ENCODE assay signal across 5 fruit fly cellular contexts in the genomic region with DNA sequence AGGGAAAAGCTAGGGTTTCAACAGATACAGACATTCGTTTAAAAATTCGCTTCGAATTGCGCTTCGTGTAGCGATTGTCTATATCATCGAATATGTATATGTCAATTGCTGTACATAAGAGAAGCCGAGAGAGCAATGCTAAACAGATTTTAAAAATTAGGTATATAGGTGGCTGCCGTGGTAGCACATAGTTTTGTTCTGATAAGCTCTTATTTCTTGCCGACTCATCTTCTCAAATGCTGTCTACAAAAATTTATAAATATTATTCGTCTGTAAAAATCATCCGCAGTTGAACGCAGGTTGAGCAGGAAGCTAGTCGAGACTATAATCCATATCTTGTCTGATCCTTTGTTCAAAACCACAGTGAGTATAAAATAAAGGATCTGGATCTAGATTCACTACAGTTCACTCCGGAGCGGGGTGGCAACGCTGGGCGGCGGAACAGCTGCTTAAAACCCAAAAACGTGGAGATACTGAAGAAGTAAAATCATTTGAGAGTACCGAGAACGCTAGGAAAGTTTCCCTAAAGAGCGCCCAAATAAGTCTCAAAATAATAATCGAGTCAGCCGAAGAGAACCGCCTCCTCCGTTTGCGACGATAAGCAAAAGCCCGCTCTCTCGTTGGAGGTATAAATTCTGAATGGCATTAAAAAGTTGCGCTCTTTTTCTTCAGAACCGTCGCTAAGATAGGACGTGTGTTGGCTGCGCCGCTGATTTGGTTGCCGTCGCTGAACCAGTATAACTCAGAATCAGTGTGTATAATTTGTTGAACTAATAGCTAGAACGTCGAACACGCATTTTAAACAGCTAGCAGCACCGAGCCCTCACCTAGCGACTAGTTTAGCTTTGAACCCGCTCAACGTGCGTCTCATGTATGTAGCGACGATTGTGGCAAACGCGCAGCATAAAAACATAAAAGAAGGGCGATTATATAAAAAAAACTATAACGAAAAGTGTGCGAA.
TF ChIP-seq lines count a peak whose summit lies in the region.

No protein-coding gene starts in this region.

- no peak for TF ChIP-seq CTCF in whole organism, embryonic (GFP tag; optimal IDR thresholded peaks at IDR 0.05; lab: Kevin White, UChicago)

TF ChIP-seq in whole organism, adult, 20 proteins besides CTCF, POLR2A, EP300 and RAD21 (continues in another document):
- no peak for TF ChIP-seq pad (GFP tag; optimal IDR thresholded peaks at IDR 0.05; lab: Kevin White, UChicago)
- TF ChIP-seq CG7045 (GFP tag; optimal IDR thresholded peaks at IDR 0.05; lab: Kevin White, UChicago), result no peak
- no peak for TF ChIP-seq bab1 (GFP tag; optimal IDR thresholded peaks at IDR 0.05; lab: Kevin White, UChicago)
- TF ChIP-seq CG5204 (GFP tag; optimal IDR thresholded peaks at IDR 0.05; lab: Kevin White, UChicago), result no peak
- no peak for TF ChIP-seq kay (GFP tag; lab: Kevin White, UChicago; ENCODE audit: borderline replicate concordance)
- peak; percentile 33 for TF ChIP-seq CG12768 (GFP tag; optimal IDR thresholded peaks at IDR 0.05; lab: Kevin White, UChicago)
- no peak for TF ChIP-seq Clk (GFP tag; optimal IDR thresholded peaks at IDR 0.05; lab: Kevin White, UChicago)
- TF ChIP-seq CG11617 (GFP tag; optimal IDR thresholded peaks at IDR 0.05; lab: Kevin White, UChicago), result no peak
- peak; percentile 17 for TF ChIP-seq cic (GFP tag; optimal IDR thresholded peaks at IDR 0.05; lab: Kevin White, UChicago)
- TF ChIP-seq CG7101 (tag; optimal IDR thresholded peaks at IDR 0.05; lab: Kevin White, UChicago), result no peak
- no peak for TF ChIP-seq CG14711 (tag; optimal IDR thresholded peaks at IDR 0.05; lab: Kevin White, UChicago)
- TF ChIP-seq Hr96 (GFP tag; optimal IDR thresholded peaks at IDR 0.05; lab: Kevin White, UChicago), result no peak
- peak; percentile 74 to 84 for TF ChIP-seq cnc (optimal IDR thresholded peaks at IDR 0.05; lab: Kevin White, UChicago)
- no peak for TF ChIP-seq CG1620 (GFP tag; optimal IDR thresholded peaks at IDR 0.05; lab: Kevin White, UChicago)
- TF ChIP-seq tj (GFP tag; optimal IDR thresholded peaks at IDR 0.05; lab: Kevin White, UChicago), result peak; percentile 40
- no peak for TF ChIP-seq ovo (GFP tag; optimal IDR thresholded peaks at IDR 0.05; lab: Kevin White, UChicago)

TF ChIP-seq in whole organism, embryonic, 481 proteins besides CTCF, POLR2A, EP300 and RAD21 (continues in another document):
- no peak for TF ChIP-seq CG9215 (GFP tag; IDR thresholded peaks at IDR 0.05; lab: Robert Waterston, UW)
- no peak for TF ChIP-seq Antp (GFP tag; optimal IDR thresholded peaks at IDR 0.05; lab: Kevin White, UChicago)
- TF ChIP-seq Vsx1 (GFP tag; optimal IDR thresholded peaks at IDR 0.05; lab: Kevin White, UChicago), result peak; percentile 31
- no peak for TF ChIP-seq phol (tag; optimal IDR thresholded peaks at IDR 0.05; lab: Kevin White, UChicago)
- peak; percentile 4 for TF ChIP-seq sens (GFP tag; lab: Kevin White, UChicago)
- peak in 1 of 3 experiments; percentile 73 for TF ChIP-seq Stat92E (GFP tag; optimal IDR thresholded peaks at IDR 0.05; lab: Kevin White, UChicago)
- peak; percentile 61 for TF ChIP-seq MESR4 (GFP tag; optimal IDR thresholded peaks at IDR 0.05; lab: Kevin White, UChicago)
- peak; percentile 25 for TF ChIP-seq CrebB (tag; optimal IDR thresholded peaks at IDR 0.05; lab: Kevin White, UChicago)
- no peak for TF ChIP-seq Ada2b (GFP tag; IDR thresholded peaks at IDR 0.05; lab: Robert Waterston, UW)
- TF ChIP-seq en (GFP tag; optimal IDR thresholded peaks at IDR 0.05; lab: Kevin White, UChicago), result peak; percentile 32
- no peak for TF ChIP-seq dan (GFP tag; IDR thresholded peaks at IDR 0.05; lab: Robert Waterston, UW)
- TF ChIP-seq CG30020 (tag; optimal IDR thresholded peaks at IDR 0.05; lab: Kevin White, UChicago), result peak; percentile 16
- TF ChIP-seq cato (GFP tag; optimal IDR thresholded peaks at IDR 0.05; lab: Kevin White, UChicago; ENCODE audit: borderline replicate concordance), result no peak
- no peak for TF ChIP-seq Six4 (GFP tag; optimal IDR thresholded peaks at IDR 0.05; lab: Kevin White, UChicago)
- no peak for TF ChIP-seq CG14965 (GFP tag; optimal IDR thresholded peaks at IDR 0.05; lab: Kevin White, UChicago; ENCODE audit: borderline replicate concordance)
- TF ChIP-seq gem (tag; optimal IDR thresholded peaks at IDR 0.05; lab: Kevin White, UChicago), result no peak

TF ChIP-seq in whole organism, prepupa, 60 proteins besides CTCF, POLR2A, EP300 and RAD21:
- TF ChIP-seq Sox14 (GFP tag; optimal IDR thresholded peaks at IDR 0.05; lab: Kevin White, UChicago), result peak; percentile 86
- TF ChIP-seq CG6854 (GFP tag; optimal IDR thresholded peaks at IDR 0.05; lab: Kevin White, UChicago), result peak; percentile 71
- peak; percentile 47 for TF ChIP-seq Eip78C (GFP tag; lab: Kevin White, UChicago)
- no peak for TF ChIP-seq CG4318 (GFP tag; optimal IDR thresholded peaks at IDR 0.05; lab: Kevin White, UChicago)
- TF ChIP-seq esn (GFP tag; optimal IDR thresholded peaks at IDR 0.05; lab: Kevin White, UChicago), result peak; percentile 6

TF ChIP-seq in whole organism, pupa, 21 proteins besides CTCF, POLR2A, EP300 and RAD21:
- TF ChIP-seq EcR (GFP tag; optimal IDR thresholded peaks at IDR 0.05; lab: Kevin White, UChicago) (peak; percentile 23), gl (tag; optimal IDR thresholded peaks at IDR 0.05; lab: Kevin White, UChicago) (peak; percentile 21), CG13204 (GFP tag; optimal IDR thresholded peaks at IDR 0.05; lab: Kevin White, UChicago) (no peak), CG4496 (GFP tag; IDR thresholded peaks at IDR 0.05; lab: Robert Waterston, UW) (no peak)
TF ChIP-seq in whole organism, pupa: peak in this region for 2.

TF ChIP-seq in whole organism, wandering third instar larva, 38 proteins besides CTCF, POLR2A, EP300 and RAD21:
- TF ChIP-seq Sp1 (GFP tag; optimal IDR thresholded peaks at IDR 0.05; lab: Kevin White, UChicago) (peak; percentile 42), foxo (GFP tag; optimal IDR thresholded peaks at IDR 0.05; lab: Kevin White, UChicago) (peak in 1 of 2 experiments; percentile 9), Dif (GFP tag; optimal IDR thresholded peaks at IDR 0.05; lab: Kevin White, UChicago; ENCODE audit: partially characterized antibody) (peak; percentile 54), Myc (optimal IDR thresholded peaks at IDR 0.05; lab: Kevin White, UChicago) (peak; percentile 8), CG32264 (GFP tag; optimal IDR thresholded peaks at IDR 0.05; lab: Kevin White, UChicago) (no peak), h (GFP tag; optimal IDR thresholded peaks at IDR 0.05; lab: Kevin White, UChicago) (peak; percentile 10), Rel (GFP tag; optimal IDR thresholded peaks at IDR 0.05; lab: Kevin White, UChicago) (no peak), Rel (tag; optimal IDR thresholded peaks at IDR 0.05; lab: Kevin White, UChicago) (peak; percentile 53), woc (GFP tag; optimal IDR thresholded peaks at IDR 0.05; lab: Kevin White, UChicago) (peak; percentile 50), Vsx2 (GFP tag; optimal IDR thresholded peaks at IDR 0.05; lab: Kevin White, UChicago; ENCODE audit: partially characterized antibody) (no peak), dl (GFP tag; optimal IDR thresholded peaks at IDR 0.05; lab: Kevin White, UChicago; ENCODE audit: insufficient read depth in 1 of 2, partially characterized antibody in 2 of 2) (peak; percentile 68 to 76)
